Worm (Caenorhabditis elegans): Measurements from ENCODE around the gene R12C12.10.

Gene R12C12.10

ce11 chrII:6061495-6061894 is 18.4 kb upstream of the R12C12.10 start (continued):
- peak in 1 of 2 experiments; percentile 72 for TF ChIP-seq let-607 (tag; optimal IDR thresholded peaks at IDR 0.05)
- peak; percentile 62 for TF ChIP-seq him-1 (tag; optimal IDR thresholded peaks at IDR 0.05)
- no peak for TF ChIP-seq ztf-6 (GFP tag; IDR thresholded peaks at IDR 0.05)
- TF ChIP-seq B0336.3 (GFP tag; IDR thresholded peaks at IDR 0.05): no peak
- TF ChIP-seq egl-18 (GFP tag; IDR thresholded peaks at IDR 0.05): no peak
- TF ChIP-seq sptf-2 (GFP tag; optimal IDR thresholded peaks at IDR 0.05): no peak
- no peak for TF ChIP-seq ceh-58 (GFP tag; IDR thresholded peaks at IDR 0.05)
- TF ChIP-seq ccch-3 (GFP tag; optimal IDR thresholded peaks at IDR 0.05): peak; percentile 56
- TF ChIP-seq ztf-28 (GFP tag; IDR thresholded peaks at IDR 0.05): 0 out of 2 replicates have a peak, but pooled peaks have one; percentile 11
- TF ChIP-seq fkh-3 (tag; optimal IDR thresholded peaks at IDR 0.05): no peak
- no peak for TF ChIP-seq sea-2 (GFP tag; IDR thresholded peaks at IDR 0.05)
- TF ChIP-seq ceh-100 (GFP tag; IDR thresholded peaks at IDR 0.05): peak; percentile 62
- no peak for TF ChIP-seq F55B11.4 (tag; optimal IDR thresholded peaks at IDR 0.05; ENCODE audit: borderline replicate concordance, insufficient read depth)
- TF ChIP-seq dpl-1 (GFP tag; optimal IDR thresholded peaks at IDR 0.05): peak; percentile 64
- TF ChIP-seq Y67H2A.10 (GFP tag; conservative IDR thresholded peaks at IDR 0.05): no peak
- TF ChIP-seq bed-2 (GFP tag; IDR thresholded peaks at IDR 0.05): peak; percentile 53; the same call in 1 of the 2 replicates
- TF ChIP-seq let-526 (GFP tag; IDR thresholded peaks at IDR 0.05): no peak
- peak; percentile 51; the same call in 1 of the 2 replicates for TF ChIP-seq dox-1 (GFP tag; IDR thresholded peaks at IDR 0.05)
- no peak for TF ChIP-seq F37B4.10 (GFP tag; IDR thresholded peaks at IDR 0.05)
- no peak for TF ChIP-seq ztf-25 (GFP tag; IDR thresholded peaks at IDR 0.05)
- TF ChIP-seq mes-4 (tag; optimal IDR thresholded peaks at IDR 0.05): no peak
- no peak for TF ChIP-seq C06A6.2 (GFP tag; conservative IDR thresholded peaks at IDR 0.05)
- no peak for TF ChIP-seq egl-44 (GFP tag; IDR thresholded peaks at IDR 0.05)
- TF ChIP-seq D2030.7 (GFP tag; IDR thresholded peaks at IDR 0.05): peak; percentile 40; the same call in 1 of the 2 replicates
- TF ChIP-seq F52B5.7 (tag; optimal IDR thresholded peaks at IDR 0.05): no peak
- TF ChIP-seq attf-5 (GFP tag; optimal IDR thresholded peaks at IDR 0.05): no peak
- TF ChIP-seq akir-1 (GFP tag; optimal IDR thresholded peaks at IDR 0.05): no peak
- TF ChIP-seq K12H6.12 (tag; optimal IDR thresholded peaks at IDR 0.05): peak; percentile 41
- no peak for TF ChIP-seq nhr-90 (tag; optimal IDR thresholded peaks at IDR 0.05)
- peak; percentile 68 for TF ChIP-seq madf-10 (tag; optimal IDR thresholded peaks at IDR 0.05)
- no peak for TF ChIP-seq die-1 (tag; optimal IDR thresholded peaks at IDR 0.05)
- no peak for TF ChIP-seq zfh-2 (GFP tag; conservative IDR thresholded peaks at IDR 0.05)
- TF ChIP-seq snpc-1.3 (tag; optimal IDR thresholded peaks at IDR 0.05; ENCODE audit: insufficient read depth): peak; percentile 9
- no peak for TF ChIP-seq Y53F4B.3 (GFP tag; IDR thresholded peaks at IDR 0.05)
- no peak for TF ChIP-seq ceh-79 (tag; optimal IDR thresholded peaks at IDR 0.05)

- TF ChIP-seq rec-8 (tag; optimal IDR thresholded peaks at IDR 0.05) (no peak), nhr-80 (tag; optimal IDR thresholded peaks at IDR 0.05) (peak; percentile 32), cebp-1 (GFP tag; IDR thresholded peaks at IDR 0.05) (peak; percentile 41; the same call in 1 of the 2 replicates), cebp-1 (tag; optimal IDR thresholded peaks at IDR 0.05) (peak; percentile 76), ztf-18 (tag; optimal IDR thresholded peaks at IDR 0.05) (peak; percentile 89)
Observed at ce11 chrII:6055927-6056326, 12.9 kb upstream of the R12C12.10 start, which contains the start of gene R12C12.7. TSS of gene R12C12.7 (minus strand) at chrII:6055985.
